Fruit fly (Drosophila melanogaster): ENCODE data around the gene Npc2f.

Npc2f gene

dm6 chr3R:24162774-24163555 lies 25.3 kb downstream of the Npc2f start, which contains the start of gene mRpS24:
mRpS24 (minus strand) TSS chr3R:24163545.
- TF ChIP-seq pan (optimal IDR thresholded peaks at IDR 0.05) (no peak), usp (GFP tag; optimal IDR thresholded peaks at IDR 0.05) (no peak), ey (GFP tag; optimal IDR thresholded peaks at IDR 0.05) (no peak), GATAd (GFP tag; optimal IDR thresholded peaks at IDR 0.05) (no peak), brk (GFP tag; optimal IDR thresholded peaks at IDR 0.05) (no peak)

dm6 chr3R:24163556-24164022 lies 25.9 kb downstream of the Npc2f start, which contains the start of gene Apc2:
Apc2 (plus strand) TSS chr3R:24163966.
- peak; percentile 90 for TF ChIP-seq Myc (optimal IDR thresholded peaks at IDR 0.05)
- TF ChIP-seq fru (GFP tag; optimal IDR thresholded peaks at IDR 0.05), result peak; percentile 59
- no peak for TF ChIP-seq pan (optimal IDR thresholded peaks at IDR 0.05)
- no peak for TF ChIP-seq jim (GFP tag; optimal IDR thresholded peaks at IDR 0.05)
- no peak for TF ChIP-seq Hr78 (GFP tag; optimal IDR thresholded peaks at IDR 0.05)
- peak; percentile 34 for TF ChIP-seq dmrt93B (GFP tag; optimal IDR thresholded peaks at IDR 0.05)
- no peak for TF ChIP-seq usp (GFP tag; optimal IDR thresholded peaks at IDR 0.05)
- TF ChIP-seq HLH106 (tag; optimal IDR thresholded peaks at IDR 0.05), result peak; percentile 76
- TF ChIP-seq Vsx2 (GFP tag; optimal IDR thresholded peaks at IDR 0.05; ENCODE audit: partially characterized antibody), result no peak
- TF ChIP-seq tai (GFP tag; optimal IDR thresholded peaks at IDR 0.05), result no peak
- no peak for TF ChIP-seq brk (GFP tag; optimal IDR thresholded peaks at IDR 0.05)
- TF ChIP-seq Dif (GFP tag; optimal IDR thresholded peaks at IDR 0.05; ENCODE audit: partially characterized antibody), result no peak
- TF ChIP-seq dsf (GFP tag; optimal IDR thresholded peaks at IDR 0.05; ENCODE audit: borderline replicate concordance), result peak; percentile 51
- TF ChIP-seq Sp1 (GFP tag; optimal IDR thresholded peaks at IDR 0.05), result peak; percentile 69
- no peak for TF ChIP-seq Rel (GFP tag; optimal IDR thresholded peaks at IDR 0.05)
- TF ChIP-seq Rel (tag; optimal IDR thresholded peaks at IDR 0.05), result no peak
- no peak for TF ChIP-seq Hr83 (GFP tag; optimal IDR thresholded peaks at IDR 0.05; ENCODE audit: poor library complexity, severe bottlenecking)
- TF ChIP-seq Mio (GFP tag; optimal IDR thresholded peaks at IDR 0.05), result no peak
- TF ChIP-seq ey (GFP tag; optimal IDR thresholded peaks at IDR 0.05), result peak; percentile 42
- TF ChIP-seq br (GFP tag; optimal IDR thresholded peaks at IDR 0.05), result peak; percentile 52
- peak; percentile 56 for TF ChIP-seq psq (GFP tag; optimal IDR thresholded peaks at IDR 0.05)
- TF ChIP-seq Abd-B (GFP tag; optimal IDR thresholded peaks at IDR 0.05), result no peak
- TF ChIP-seq CG9705 (GFP tag; optimal IDR thresholded peaks at IDR 0.05), result peak; percentile 42
- peak; percentile 17 for TF ChIP-seq OdsH (GFP tag; optimal IDR thresholded peaks at IDR 0.05)
- TF ChIP-seq Hnf4 (GFP tag; optimal IDR thresholded peaks at IDR 0.05), result no peak
- TF ChIP-seq woc (GFP tag; optimal IDR thresholded peaks at IDR 0.05), result peak; percentile 73
- no peak for TF ChIP-seq Dfd (GFP tag; optimal IDR thresholded peaks at IDR 0.05)
- TF ChIP-seq foxo (GFP tag; optimal IDR thresholded peaks at IDR 0.05), result peak in 1 of 2 experiments; percentile 62
- TF ChIP-seq rgr (GFP tag; optimal IDR thresholded peaks at IDR 0.05), result peak; percentile 54
- peak; percentile 38 for TF ChIP-seq Jra (GFP tag; optimal IDR thresholded peaks at IDR 0.05)
- TF ChIP-seq sv (GFP tag; optimal IDR thresholded peaks at IDR 0.05), result peak; percentile 4
- TF ChIP-seq CrebA (GFP tag; optimal IDR thresholded peaks at IDR 0.05; ENCODE audit: borderline replicate concordance), result no peak
- TF ChIP-seq lola (GFP tag; optimal IDR thresholded peaks at IDR 0.05), result no peak
- peak; percentile 58 for TF ChIP-seq h (GFP tag; optimal IDR thresholded peaks at IDR 0.05)
- TF ChIP-seq dl (GFP tag; optimal IDR thresholded peaks at IDR 0.05; ENCODE audit: insufficient read depth in 1 of 2, partially characterized antibody in 2 of 2), result no peak
- TF ChIP-seq sage (GFP tag; optimal IDR thresholded peaks at IDR 0.05), result no peak

dm6 chr3R:24169362-24169761 lies 31.7 kb downstream of the Npc2f start, which contains the start of gene CG5510:
CG5510 (minus strand) TSS chr3R:24169562.
- TF ChIP-seq GATAd (GFP tag; optimal IDR thresholded peaks at IDR 0.05) (no peak), Myc (optimal IDR thresholded peaks at IDR 0.05) (no peak), Abd-B (GFP tag; optimal IDR thresholded peaks at IDR 0.05) (no peak), fru (GFP tag; optimal IDR thresholded peaks at IDR 0.05) (peak; percentile 36), br (GFP tag; optimal IDR thresholded peaks at IDR 0.05) (peak; percentile 2), usp (GFP tag; optimal IDR thresholded peaks at IDR 0.05) (no peak), ey (GFP tag; optimal IDR thresholded peaks at IDR 0.05) (peak; percentile 27), Dif (GFP tag; optimal IDR thresholded peaks at IDR 0.05; ENCODE audit: partially characterized antibody) (no peak), Sp1 (GFP tag; optimal IDR thresholded peaks at IDR 0.05) (peak; percentile 10), CG9705 (GFP tag; optimal IDR thresholded peaks at IDR 0.05) (no peak), rgr (GFP tag; optimal IDR thresholded peaks at IDR 0.05) (no peak), HLH106 (tag; optimal IDR thresholded peaks at IDR 0.05) (peak; percentile 21), Vsx2 (GFP tag; optimal IDR thresholded peaks at IDR 0.05; ENCODE audit: partially characterized antibody) (no peak), N (GFP tag; optimal IDR thresholded peaks at IDR 0.05) (no peak), dsf (GFP tag; optimal IDR thresholded peaks at IDR 0.05; ENCODE audit: borderline replicate concordance) (no peak), woc (GFP tag; optimal IDR thresholded peaks at IDR 0.05) (peak; percentile 14), dl (GFP tag; optimal IDR thresholded peaks at IDR 0.05; ENCODE audit: insufficient read depth in 1 of 2, partially characterized antibody in 2 of 2) (peak in 1 of 2 experiments; percentile 8), sv (GFP tag; optimal IDR thresholded peaks at IDR 0.05) (peak; percentile 6), psq (GFP tag; optimal IDR thresholded peaks at IDR 0.05) (no peak), foxo (GFP tag; optimal IDR thresholded peaks at IDR 0.05) (no peak), brk (GFP tag; optimal IDR thresholded peaks at IDR 0.05) (no peak), Hr78 (GFP tag; optimal IDR thresholded peaks at IDR 0.05) (no peak), Dfd (GFP tag; optimal IDR thresholded peaks at IDR 0.05) (no peak), CG32264 (GFP tag; optimal IDR thresholded peaks at IDR 0.05) (no peak), sage (GFP tag; optimal IDR thresholded peaks at IDR 0.05) (no peak), Hnf4 (GFP tag; optimal IDR thresholded peaks at IDR 0.05) (no peak), tai (GFP tag; optimal IDR thresholded peaks at IDR 0.05) (no peak), Jra (GFP tag; optimal IDR thresholded peaks at IDR 0.05) (peak; percentile 76), OdsH (GFP tag; optimal IDR thresholded peaks at IDR 0.05) (no peak), Hr83 (GFP tag; optimal IDR thresholded peaks at IDR 0.05; ENCODE audit: poor library complexity, severe bottlenecking) (peak; percentile 52), Mio (GFP tag; optimal IDR thresholded peaks at IDR 0.05) (no peak), lola (GFP tag; optimal IDR thresholded peaks at IDR 0.05) (no peak), CrebA (GFP tag; optimal IDR thresholded peaks at IDR 0.05; ENCODE audit: borderline replicate concordance) (no peak), pan (optimal IDR thresholded peaks at IDR 0.05) (no peak), h (GFP tag; optimal IDR thresholded peaks at IDR 0.05) (peak; percentile 33)
